Comparison of ENCODE assay signal across 2 fruit fly cellular contexts in genomic region chr3L:8656725-8657428, dm6.
TF ChIP-seq lines count a peak whose summit lies in the region.

No protein-coding gene starts in this region.

TF ChIP-seq in whole organism, prepupa, 60 proteins besides CTCF, POLR2A, EP300 and RAD21 (continued from another document):
- TF ChIP-seq achi (GFP tag; optimal IDR thresholded peaks at IDR 0.05; lab: Kevin White, UChicago) (peak; percentile 89), dac (GFP tag; optimal IDR thresholded peaks at IDR 0.05; lab: Kevin White, UChicago) (no peak), vri (GFP tag; optimal IDR thresholded peaks at IDR 0.05; lab: Kevin White, UChicago) (peak; percentile 84), Met (GFP tag; optimal IDR thresholded peaks at IDR 0.05; lab: Kevin White, UChicago) (peak; percentile 98), fd59A (GFP tag; optimal IDR thresholded peaks at IDR 0.05; lab: Kevin White, UChicago) (peak; percentile 75), CG4318 (GFP tag; optimal IDR thresholded peaks at IDR 0.05; lab: Kevin White, UChicago) (no peak), Blimp-1 (GFP tag; optimal IDR thresholded peaks at IDR 0.05; lab: Kevin White, UChicago) (peak; percentile 85), Gug (GFP tag; IDR thresholded peaks at IDR 0.05; lab: Robert Waterston, UW) (no peak), acj6 (GFP tag; optimal IDR thresholded peaks at IDR 0.05; lab: Kevin White, UChicago) (peak; percentile 95), lz (GFP tag; optimal IDR thresholded peaks at IDR 0.05; lab: Kevin White, UChicago) (peak; percentile 91), Sox14 (GFP tag; optimal IDR thresholded peaks at IDR 0.05; lab: Kevin White, UChicago) (peak; percentile 90), Lpt (GFP tag; optimal IDR thresholded peaks at IDR 0.05; lab: Kevin White, UChicago) (no peak), spab (GFP tag; optimal IDR thresholded peaks at IDR 0.05; lab: Kevin White, UChicago) (peak; percentile 68), CG6276 (GFP tag; optimal IDR thresholded peaks at IDR 0.05; lab: Kevin White, UChicago) (no peak), Hr4 (GFP tag; optimal IDR thresholded peaks at IDR 0.05; lab: Kevin White, UChicago) (no peak), CG9139 (GFP tag; optimal IDR thresholded peaks at IDR 0.05; lab: Kevin White, UChicago) (no peak), Ets96B (tag; optimal IDR thresholded peaks at IDR 0.05; lab: Kevin White, UChicago) (peak; percentile 72), CG11762 (GFP tag; optimal IDR thresholded peaks at IDR 0.05; lab: Kevin White, UChicago; ENCODE audit: insufficient read depth) (peak; percentile 88), CG16779 (tag; optimal IDR thresholded peaks at IDR 0.05; lab: Kevin White, UChicago) (no peak), CG11294 (GFP tag; IDR thresholded peaks at IDR 0.05; lab: Robert Waterston, UW) (no peak), topi (GFP tag; optimal IDR thresholded peaks at IDR 0.05; lab: Kevin White, UChicago) (peak; percentile 97), Eip78C (GFP tag; lab: Kevin White, UChicago) (peak; percentile 85), net (GFP tag; optimal IDR thresholded peaks at IDR 0.05; lab: Kevin White, UChicago) (peak; percentile 80), CG15336 (GFP tag; IDR thresholded peaks at IDR 0.05; lab: Robert Waterston, UW) (no peak), Sox102F (GFP tag; optimal IDR thresholded peaks at IDR 0.05; lab: Kevin White, UChicago) (peak; percentile 96), pdm3 (GFP tag; optimal IDR thresholded peaks at IDR 0.05; lab: Kevin White, UChicago) (peak; percentile 93), CG6163 (GFP tag; IDR thresholded peaks at IDR 0.05; lab: Robert Waterston, UW) (peak; percentile 32; the same call in 1 of the 3 replicates), Smox (GFP tag; optimal IDR thresholded peaks at IDR 0.05; lab: Kevin White, UChicago) (peak; percentile 95), CG10631 (GFP tag; optimal IDR thresholded peaks at IDR 0.05; lab: Kevin White, UChicago) (peak; percentile 70), Ets21C (GFP tag; optimal IDR thresholded peaks at IDR 0.05; lab: Kevin White, UChicago) (peak; percentile 91), CG3032 (tag; optimal IDR thresholded peaks at IDR 0.05; lab: Kevin White, UChicago) (peak; percentile 73), CG8632 (GFP tag; optimal IDR thresholded peaks at IDR 0.05; lab: Kevin White, UChicago) (peak; percentile 95), CG6854 (GFP tag; optimal IDR thresholded peaks at IDR 0.05; lab: Kevin White, UChicago) (peak; percentile 80), salr (GFP tag; optimal IDR thresholded peaks at IDR 0.05; lab: Kevin White, UChicago) (peak; percentile 41 to 54), CG7368 (GFP tag; optimal IDR thresholded peaks at IDR 0.05; lab: Kevin White, UChicago) (peak; percentile 85), Eip93F (GFP tag; optimal IDR thresholded peaks at IDR 0.05; lab: Kevin White, UChicago) (no peak), fkh (GFP tag; optimal IDR thresholded peaks at IDR 0.05; lab: Kevin White, UChicago) (no peak), ss (GFP tag; optimal IDR thresholded peaks at IDR 0.05; lab: Kevin White, UChicago) (peak; percentile 63 to 73)

TF ChIP-seq in whole organism, wandering third instar larva, 38 proteins besides CTCF, POLR2A, EP300 and RAD21 (continued from another document):
- TF ChIP-seq Myc (optimal IDR thresholded peaks at IDR 0.05; lab: Kevin White, UChicago) (peak; percentile 2), OdsH (GFP tag; optimal IDR thresholded peaks at IDR 0.05; lab: Kevin White, UChicago) (peak; percentile 91), dmrt93B (GFP tag; optimal IDR thresholded peaks at IDR 0.05; lab: Kevin White, UChicago) (peak; percentile 94), brk (GFP tag; optimal IDR thresholded peaks at IDR 0.05; lab: Kevin White, UChicago) (peak; percentile 25)
